Fruit fly (Drosophila melanogaster) S2 (cell line): Measurements from ENCODE around the gene IleRS.

ENCODE experiments used
- CG8478 ChIP-seq: fragments of >200 bp; optimal IDR thresholded peaks from 2 replicates; lab custom pipeline; 2018
- CTCF ChIP-seq, 2 experiments: fragments of >200 bp; optimal IDR thresholded peaks; 2 replicates each; lab custom pipeline; 2018

dm6 chr3L:22316913-22317312 lies 28.4 kb downstream of the IleRS start:
- TF ChIP-seq CTCF (optimal IDR thresholded peaks at IDR 0.05; lab: Kevin White, UChicago): no peak
- TF ChIP-seq CG8478 (lab: Kevin White, UChicago): no peak
